Worm (Caenorhabditis elegans): ENCODE data around the gene npl-4.2.

DNA sequence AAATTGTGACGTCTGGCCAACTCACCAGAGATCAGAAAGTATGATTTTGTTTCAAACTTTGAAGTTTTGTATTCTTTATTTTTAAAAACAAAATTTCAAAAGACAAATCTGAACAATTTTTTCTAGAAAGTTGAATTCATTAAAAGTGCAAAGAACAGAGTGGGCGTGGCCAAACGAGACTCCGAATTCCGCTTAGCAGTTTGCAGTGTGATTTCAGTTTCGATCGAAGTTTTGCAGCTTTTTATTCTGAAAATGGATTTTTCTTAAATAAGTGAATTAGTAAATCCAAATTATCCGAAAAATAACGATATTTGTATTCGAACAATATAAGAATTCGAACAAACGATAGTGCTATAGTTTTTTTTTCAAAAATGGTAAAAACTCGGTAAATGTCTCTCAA, 10.8 kb downstream of the npl-4.2 start:
- no peak for TF ChIP-seq jun-1 (tag; optimal IDR thresholded peaks at IDR 0.05)
- no peak for TF ChIP-seq lsy-12 (tag; optimal IDR thresholded peaks at IDR 0.05)
- no peak for TF ChIP-seq skn-1 (tag; optimal IDR thresholded peaks at IDR 0.05)
- TF ChIP-seq fkh-10 (GFP tag; optimal IDR thresholded peaks at IDR 0.05): no peak
- TF ChIP-seq lin-39 (tag; optimal IDR thresholded peaks at IDR 0.05): no peak
- TF ChIP-seq lin-15B (tag; optimal IDR thresholded peaks at IDR 0.05): no peak
- no peak for TF ChIP-seq elt-2 (tag; optimal IDR thresholded peaks at IDR 0.05)
- TF ChIP-seq nfya-1 (tag; optimal IDR thresholded peaks at IDR 0.05; ENCODE audit: insufficient read depth): peak; percentile 25
- no peak for TF ChIP-seq tbx-2 (tag; optimal IDR thresholded peaks at IDR 0.05)
- TF ChIP-seq ama-1 (optimal IDR thresholded peaks at IDR 0.05): no peak
- TF ChIP-seq unc-62 (GFP tag; optimal IDR thresholded peaks at IDR 0.05): no peak

Measured in whole organism, L3 larva.